Fruit fly (Drosophila melanogaster) whole organism, embryonic: ENCODE results near the gene CG33281.

Experiments
- Antp ChIP-seq: fragments of 200-800 bp; sonication (Bioruptor generic); optimal IDR thresholded peaks from 3 replicates; lab custom pipeline; 2016; ENCODE audit warnings: missing biosample characterization, missing genetic modification characterization
- Bgb ChIP-seq: fragments of 200-800 bp; sonication (Bioruptor generic); IDR thresholded peaks from 2 replicates; pipeline ENCODE4 v1.3.6; 2022; ENCODE audit warnings: missing biosample characterization, missing genetic modification characterization; ENCODE audit not compliant: partially characterized antibody
- Blimp-1 ChIP-seq: fragments of 200-800 bp; sonication (Bioruptor generic); optimal IDR thresholded peaks from 3 replicates; lab custom pipeline; 2018; ENCODE audit warnings: missing biosample characterization, missing genetic modification characterization, mild to moderate bottlenecking, moderate library complexity, missing genetic modification reagents
- CG10267 ChIP-seq: fragments of 200-800 bp; sonication (Bioruptor generic); optimal IDR thresholded peaks from 2 replicates; lab custom pipeline; 2018; ENCODE audit warnings: missing biosample characterization, mild to moderate bottlenecking, missing genetic modification characterization, moderate library complexity
- CG11696 ChIP-seq: fragments of 200-800 bp; sonication (Bioruptor generic); IDR thresholded peaks from 2 replicates; pipeline ENCODE4 v1.3.6; 2022; ENCODE audit warnings: missing biosample characterization, missing genetic modification characterization
- CG12659 ChIP-seq: fragments of 200-800 bp; sonication (Bioruptor generic); optimal IDR thresholded peaks from 3 replicates; lab custom pipeline; 2017; ENCODE audit warnings: mild to moderate bottlenecking, missing biosample characterization, missing genetic modification reagents, missing genetic modification characterization
- CG14667 ChIP-seq: fragments of 200-800 bp; sonication (Bioruptor generic); IDR thresholded peaks from 2 replicates; pipeline ENCODE4 v1.3.6; 2022; ENCODE audit warnings: missing biosample characterization, missing genetic modification characterization
- CG14860 ChIP-seq: fragments of 200-800 bp; sonication (Bioruptor generic); IDR thresholded peaks from 3 replicates; pipeline ENCODE4 v1.3.6; 2022; ENCODE audit warnings: missing biosample characterization, missing genetic modification characterization; ENCODE audit not compliant: partially characterized antibody
- CG15479 ChIP-seq: fragments of 200-800 bp; sonication (Bioruptor generic); optimal IDR thresholded peaks from 3 replicates; lab custom pipeline; 2019; ENCODE audit warnings: missing biosample characterization, mild to moderate bottlenecking, missing genetic modification characterization, moderate library complexity
- CG1647 ChIP-seq: fragments of 200-800 bp; sonication (Bioruptor generic); optimal IDR thresholded peaks from 3 replicates; lab custom pipeline; 2016; ENCODE audit warnings: missing biosample characterization, missing genetic modification characterization
- CG16813 ChIP-seq: fragments of 200-800 bp; sonication (Bioruptor generic); IDR thresholded peaks from 3 replicates; pipeline ENCODE4 v1.3.6; 2022; ENCODE audit warnings: missing biosample characterization, missing genetic modification characterization; ENCODE audit not compliant: partially characterized antibody
- CG17186 ChIP-seq: fragments of 200-800 bp; sonication (Bioruptor generic); optimal IDR thresholded peaks from 3 replicates; lab custom pipeline; 2017; ENCODE audit warnings: missing biosample characterization, missing genetic modification reagents, missing genetic modification characterization
- CG17385 ChIP-seq: fragments of 200-800 bp; sonication (Bioruptor generic); optimal IDR thresholded peaks from 3 replicates; lab custom pipeline; 2018; ENCODE audit warnings: missing biosample characterization, mild to moderate bottlenecking, missing genetic modification characterization
- CG17912 ChIP-seq: fragments of 200-800 bp; sonication (Bioruptor generic); optimal IDR thresholded peaks from 2 replicates; lab custom pipeline; 2018; ENCODE audit warnings: missing biosample characterization, mild to moderate bottlenecking, missing genetic modification characterization
- CG18011 ChIP-seq: fragments of 200-800 bp; sonication (Bioruptor generic); optimal IDR thresholded peaks from 2 replicates; lab custom pipeline; 2017; ENCODE audit warnings: missing biosample characterization, missing genetic modification characterization, mild to moderate bottlenecking, moderate library complexity, missing genotype
- CG1832 ChIP-seq: fragments of 200-800 bp; sonication (Bioruptor generic); optimal IDR thresholded peaks from 2 replicates; lab custom pipeline; 2017; ENCODE audit warnings: missing biosample characterization, mild to moderate bottlenecking, missing genetic modification characterization, inconsistent platforms
- CG7271 ChIP-seq: fragments of 200-800 bp; sonication (Bioruptor generic); optimal IDR thresholded peaks from 2 replicates; lab custom pipeline; 2018; ENCODE audit warnings: missing biosample characterization, mild to moderate bottlenecking, missing genetic modification characterization, moderate library complexity
- CG7372 ChIP-seq: fragments of 200-800 bp; sonication (Bioruptor generic); IDR thresholded peaks from 2 replicates; pipeline ENCODE4 v1.3.6; 2022; ENCODE audit warnings: missing biosample characterization, missing genetic modification characterization
- CG7928 ChIP-seq: fragments of 200-800 bp; sonication (Bioruptor generic); optimal IDR thresholded peaks from 2 replicates; lab custom pipeline; 2017; ENCODE audit warnings: missing biosample characterization, mild to moderate bottlenecking, missing genetic modification characterization
- D19B ChIP-seq: fragments of 200-800 bp; sonication (Bioruptor generic); optimal IDR thresholded peaks from 2 replicates; lab custom pipeline; 2017; ENCODE audit warnings: missing biosample characterization, mild to moderate bottlenecking, missing genetic modification characterization
- Dad ChIP-seq: fragments of 200-800 bp; sonication (Bioruptor generic); optimal IDR thresholded peaks from 3 replicates; lab custom pipeline; 2016; ENCODE audit warnings: missing biosample characterization, missing genetic modification characterization
- Dll ChIP-seq: fragments of 200-800 bp; sonication (Bioruptor generic); IDR thresholded peaks from 4 replicates; pipeline ENCODE4 v1.3.6; 2022; ENCODE audit warnings: missing biosample characterization, missing genetic modification characterization; ENCODE audit not compliant: partially characterized antibody
- Doc3 ChIP-seq: fragments of 200-800 bp; sonication (Bioruptor generic); IDR thresholded peaks from 3 replicates; pipeline ENCODE4 v1.3.6; 2022; ENCODE audit warnings: missing biosample characterization, missing genetic modification characterization; ENCODE audit not compliant: partially characterized antibody
- Eip74EF ChIP-seq, 2 experiments: fragments of 200-800 bp in 1 of 2; fragments of >200 bp in 1 of 2; sonication (Bioruptor generic) in 1 of 2; optimal IDR thresholded peaks; 2 replicates each; lab custom pipeline; 2017 to 2019; ENCODE audit warnings: missing biosample characterization in 2 of 2, missing genetic modification characterization in 2 of 2, mild to moderate bottlenecking in 1 of 2, moderate library complexity in 1 of 2
- Fer1 ChIP-seq: fragments of 200-800 bp; sonication (Bioruptor generic); optimal IDR thresholded peaks from 2 replicates; lab custom pipeline; 2017; ENCODE audit warnings: missing biosample characterization, mild to moderate bottlenecking, missing genetic modification characterization
- Gug ChIP-seq: fragments of 200-800 bp; sonication (Bioruptor generic); IDR thresholded peaks from 4 replicates; pipeline ENCODE4 v1.3.6; 2022; ENCODE audit warnings: missing biosample characterization, missing genetic modification characterization
- HmgZ ChIP-seq: fragments of 200-800 bp; sonication (Bioruptor generic); optimal IDR thresholded peaks from 2 replicates; lab custom pipeline; 2018; ENCODE audit warnings: missing biosample characterization, mild to moderate bottlenecking, missing genetic modification characterization
- Max ChIP-seq: fragments of 200-800 bp; sonication (Bioruptor generic); optimal IDR thresholded peaks from 2 replicates; lab custom pipeline; 2016; ENCODE audit warnings: missing biosample characterization, mild to moderate bottlenecking, missing genetic modification characterization
- Meics ChIP-seq: fragments of 200-800 bp; sonication (Bioruptor generic); optimal IDR thresholded peaks from 2 replicates; lab custom pipeline; 2017; ENCODE audit warnings: missing biosample characterization, mild to moderate bottlenecking, missing genetic modification characterization
- Oaz ChIP-seq: fragments of 200-800 bp; sonication (Bioruptor generic); IDR thresholded peaks from 2 replicates; pipeline ENCODE4 v1.3.6; 2022; ENCODE audit warnings: missing biosample characterization, missing genetic modification characterization
- Taf1 ChIP-seq: fragments of 200-800 bp; sonication (Bioruptor generic); IDR thresholded peaks from 2 replicates; pipeline ENCODE4 v1.3.6; 2022; ENCODE audit warnings: missing biosample characterization, missing genetic modification characterization
- az2 ChIP-seq: fragments of 200-800 bp; sonication (Bioruptor generic); optimal IDR thresholded peaks from 3 replicates; lab custom pipeline; 2016; ENCODE audit warnings: missing biosample characterization, missing genetic modification characterization
- cad ChIP-seq: fragments of >200 bp; optimal IDR thresholded peaks from 2 replicates; lab custom pipeline; 2017; ENCODE audit warnings: missing biosample characterization, missing genetic modification characterization
- crp ChIP-seq, 2 experiments: fragments of 200-800 bp; sonication (Bioruptor generic); optimal IDR thresholded peaks; 2 replicates in 1 of 2; 3 replicates in 1 of 2; lab custom pipeline; 2017; ENCODE audit warnings: missing biosample characterization in 2 of 2, missing genetic modification characterization in 2 of 2, mild to moderate bottlenecking in 1 of 2, moderate library complexity in 1 of 2
- dm ChIP-seq: fragments of 200-800 bp; sonication (Bioruptor generic); optimal IDR thresholded peaks from 3 replicates; lab custom pipeline; 2016; ENCODE audit warnings: missing biosample characterization, missing genetic modification characterization
- fd102C ChIP-seq: fragments of 200-800 bp; sonication (Bioruptor generic); optimal IDR thresholded peaks from 2 replicates; lab custom pipeline; 2018; ENCODE audit warnings: missing biosample characterization, mild to moderate bottlenecking, missing genetic modification characterization, moderate library complexity
- gt ChIP-seq: fragments of 200-800 bp; sonication (Bioruptor generic); IDR thresholded peaks from 2 replicates; pipeline ENCODE4 v1.3.6; 2022; ENCODE audit warnings: missing biosample characterization, missing genetic modification characterization
- inv ChIP-seq: fragments of 200-800 bp; sonication (Bioruptor generic); IDR thresholded peaks from 2 replicates; pipeline ENCODE4 v1.3.6; 2022; ENCODE audit warnings: missing biosample characterization, missing genetic modification characterization; ENCODE audit not compliant: partially characterized antibody
- kay ChIP-seq: fragments of 200-800 bp; sonication (Bioruptor generic); optimal IDR thresholded peaks from 2 replicates; lab custom pipeline; 2016; ENCODE audit warnings: missing biosample characterization, missing genetic modification characterization
- knrl ChIP-seq: fragments of 200-800 bp; sonication (Bioruptor generic); IDR thresholded peaks from 3 replicates; pipeline ENCODE4 v1.3.6; 2022; ENCODE audit warnings: missing biosample characterization, missing genetic modification characterization; ENCODE audit not compliant: partially characterized antibody
- lilli ChIP-seq: fragments of 200-800 bp; sonication (Bioruptor generic); optimal IDR thresholded peaks from 3 replicates; lab custom pipeline; 2016; ENCODE audit warnings: missing biosample characterization, missing genetic modification characterization
- org-1 ChIP-seq: fragments of 200-800 bp; sonication (Bioruptor generic); optimal IDR thresholded peaks from 2 replicates; lab custom pipeline; 2017; ENCODE audit warnings: missing biosample characterization, missing genetic modification characterization
- phol ChIP-seq: fragments of 200-800 bp; sonication (Bioruptor generic); optimal IDR thresholded peaks from 3 replicates; lab custom pipeline; 2018; ENCODE audit warnings: missing biosample characterization, mild to moderate bottlenecking, missing genetic modification characterization, moderate library complexity
- ro ChIP-seq: fragments of 200-800 bp; sonication (Bioruptor generic); IDR thresholded peaks from 2 replicates; pipeline ENCODE4 v1.3.6; 2022; ENCODE audit warnings: missing biosample characterization, missing genetic modification characterization
- stwl ChIP-seq: fragments of 200-800 bp; sonication (Bioruptor generic); optimal IDR thresholded peaks from 3 replicates; lab custom pipeline; 2018; ENCODE audit warnings: missing biosample characterization, mild to moderate bottlenecking, missing genetic modification characterization, moderate library complexity
- tin ChIP-seq: fragments of 200-800 bp; sonication (Bioruptor generic); optimal IDR thresholded peaks from 3 replicates; lab custom pipeline; 2016; ENCODE audit warnings: missing biosample characterization, missing genetic modification characterization
- toy ChIP-seq: fragments of 200-800 bp; sonication (Bioruptor generic); IDR thresholded peaks from 2 replicates; pipeline ENCODE4 v1.3.6; 2022; ENCODE audit warnings: missing biosample characterization, missing genetic modification characterization
- vfl ChIP-seq: fragments of 200-800 bp; sonication (Bioruptor generic); optimal IDR thresholded peaks from 2 replicates; lab custom pipeline; 2016; ENCODE audit warnings: missing biosample characterization, missing genetic modification characterization
- vnd ChIP-seq: fragments of 200-800 bp; sonication (Bioruptor generic); IDR thresholded peaks from 3 replicates; pipeline ENCODE4 v1.3.6; 2022; ENCODE audit warnings: missing biosample characterization, missing genetic modification characterization; ENCODE audit not compliant: partially characterized antibody

Gene CG33281

dm6 chr2L:3319731-3320295 is 4.2 kb upstream of the CG33281 start, which contains the start of the genes Fign and CG8837 (continued):
- TF ChIP-seq CG7372 (GFP tag; lab: Robert Waterston, UW), result no peak
- TF ChIP-seq CG17912, result no peak
- TF ChIP-seq CG17186 (GFP tag; lab: Kevin White, UChicago), result no peak
- TF ChIP-seq CG16813 (GFP tag; lab: Robert Waterston, UW), result peak; percentile 88
- no peak for TF ChIP-seq Taf1 (GFP tag; lab: Robert Waterston, UW)
- peak; percentile 90 for TF ChIP-seq vnd (GFP tag; lab: Robert Waterston, UW)
- no peak for TF ChIP-seq org-1
- peak; percentile 44 for TF ChIP-seq HmgZ
- no peak for TF ChIP-seq kay (GFP tag; lab: Kevin White, UChicago)
- TF ChIP-seq Dll (GFP tag; lab: Robert Waterston, UW), result peak; percentile 83
- no peak for TF ChIP-seq CG17385 (GFP tag; lab: Kevin White, UChicago)
- peak; percentile 63 to 93 for TF ChIP-seq crp (GFP tag; optimal IDR thresholded peaks at IDR 0.05; lab: Kevin White, UChicago)
- TF ChIP-seq CG10267 (tag; lab: Kevin White, UChicago), result no peak
- TF ChIP-seq inv, result peak; percentile 63; the same call in 1 of the 2 replicates
- no peak for TF ChIP-seq fd102C (GFP tag; lab: Kevin White, UChicago)
- TF ChIP-seq CG7271 (tag; lab: Kevin White, UChicago), result no peak
- no peak for TF ChIP-seq toy (GFP tag; lab: Robert Waterston, UW)
- no peak for TF ChIP-seq ro (GFP tag; lab: Robert Waterston, UW)
- TF ChIP-seq vfl (GFP tag; lab: Kevin White, UChicago), result no peak
- peak; percentile 70; the same call in 2 of the 3 replicates for TF ChIP-seq Doc3 (GFP tag; lab: Robert Waterston, UW)
- no peak for TF ChIP-seq Max
- TF ChIP-seq lilli (GFP tag; lab: Kevin White, UChicago), result no peak
- TF ChIP-seq Antp (GFP tag; lab: Kevin White, UChicago), result no peak
- peak; percentile 61 for TF ChIP-seq knrl (GFP tag; lab: Robert Waterston, UW)
- no peak for TF ChIP-seq Fer1 (GFP tag; lab: Kevin White, UChicago)
- TF ChIP-seq CG1647 (GFP tag; lab: Kevin White, UChicago), result no peak
- no peak for TF ChIP-seq CG14667 (GFP tag; lab: Robert Waterston, UW)
- no peak for TF ChIP-seq Meics
- TF ChIP-seq CG15479, result no peak
- TF ChIP-seq cad, result no peak
- peak; percentile 98 for TF ChIP-seq stwl (tag; lab: Kevin White, UChicago)
- no peak for TF ChIP-seq Eip74EF (GFP tag; optimal IDR thresholded peaks at IDR 0.05; lab: Kevin White, UChicago)
- no peak for TF ChIP-seq phol
- TF ChIP-seq gt (GFP tag; lab: Robert Waterston, UW), result no peak
- no peak for TF ChIP-seq dm (GFP tag; lab: Kevin White, UChicago)
- TF ChIP-seq D19B, result no peak
- no peak for TF ChIP-seq CG1832 (GFP tag; lab: Kevin White, UChicago)
- TF ChIP-seq tin (GFP tag; lab: Kevin White, UChicago), result no peak
- TF ChIP-seq Bgb (GFP tag; lab: Robert Waterston, UW), result peak; percentile 94
- TF ChIP-seq CG7928 (GFP tag; lab: Kevin White, UChicago), result no peak
- no peak for TF ChIP-seq CG12659 (GFP tag; lab: Kevin White, UChicago)
- TF ChIP-seq CG14860 (GFP tag; lab: Robert Waterston, UW), result peak; percentile 91
- TF ChIP-seq Dad, result no peak
- TF ChIP-seq Gug (GFP tag; lab: Robert Waterston, UW), result no peak
- TF ChIP-seq az2 (GFP tag; lab: Kevin White, UChicago), result no peak
- TF ChIP-seq Blimp-1 (GFP tag; lab: Kevin White, UChicago), result peak; percentile 94
- TF ChIP-seq CG18011 (GFP tag; lab: Kevin White, UChicago), result no peak
- no peak for TF ChIP-seq CG11696 (GFP tag; lab: Robert Waterston, UW)
- no peak for TF ChIP-seq Oaz (GFP tag; lab: Robert Waterston, UW)
